Fruit fly (Drosophila melanogaster) whole organism, embryonic: Measurements from ENCODE around the gene Pdi.
A peak's percentile ranks its signal among the peaks of the same experiment; 100 is the strongest.

Experiments
- Abd-B ChIP-seq: fragments of 200-800 bp; sonication (Bioruptor generic); optimal IDR thresholded peaks from 2 replicates; lab custom pipeline; 2018; ENCODE audit warnings: missing biosample characterization, mild to moderate bottlenecking, missing genetic modification characterization, moderate library complexity
- CG11093 ChIP-seq: fragments of 200-800 bp; sonication (Bioruptor generic); IDR thresholded peaks from 3 replicates; pipeline ENCODE4 v1.3.6; 2022; ENCODE audit warnings: missing biosample characterization, missing genetic modification characterization
- CG11696 ChIP-seq: fragments of 200-800 bp; sonication (Bioruptor generic); IDR thresholded peaks from 2 replicates; pipeline ENCODE4 v1.3.6; 2022; ENCODE audit warnings: missing biosample characterization, missing genetic modification characterization
- CG12391 ChIP-seq: fragments of 200-800 bp; sonication (Bioruptor generic); optimal IDR thresholded peaks from 3 replicates; lab custom pipeline; 2018; ENCODE audit warnings: missing biosample characterization, mild to moderate bottlenecking, missing genetic modification characterization, moderate library complexity
- CG14667 ChIP-seq: fragments of 200-800 bp; sonication (Bioruptor generic); IDR thresholded peaks from 2 replicates; pipeline ENCODE4 v1.3.6; 2022; ENCODE audit warnings: missing biosample characterization, missing genetic modification characterization
- CG2129 ChIP-seq: fragments of 200-800 bp; sonication (Bioruptor generic); IDR thresholded peaks from 2 replicates; pipeline ENCODE4 v1.3.6; 2022; ENCODE audit warnings: missing biosample characterization, missing genetic modification characterization; ENCODE audit not compliant: partially characterized antibody
- CG30431 ChIP-seq: fragments of 200-800 bp; sonication (Bioruptor generic); optimal IDR thresholded peaks from 2 replicates; lab custom pipeline; 2017; ENCODE audit warnings: missing biosample characterization, missing genetic modification characterization
- CG31365 ChIP-seq: fragments of 200-800 bp; sonication (Bioruptor generic); optimal IDR thresholded peaks from 2 replicates; lab custom pipeline; 2018; ENCODE audit warnings: missing biosample characterization, mild to moderate bottlenecking, missing genetic modification characterization
- CG32767 ChIP-seq: fragments of 200-800 bp; sonication (Bioruptor generic); IDR thresholded peaks from 2 replicates; pipeline ENCODE4 v1.3.6; 2022; ENCODE audit warnings: missing biosample characterization, missing genetic modification characterization
- CG34422 ChIP-seq: fragments of 200-800 bp; sonication (Bioruptor generic); IDR thresholded peaks from 3 replicates; pipeline ENCODE4 v1.3.6; 2022; ENCODE audit warnings: missing biosample characterization, missing genetic modification characterization
- CG3726 ChIP-seq: fragments of 200-800 bp; sonication (Bioruptor generic); IDR thresholded peaks from 3 replicates; pipeline ENCODE4, ENCODE4 v1.3.6; 2022; ENCODE audit warnings: missing biosample characterization, missing genetic modification characterization
- CG4424 ChIP-seq: fragments of 200-800 bp; sonication (Bioruptor generic); optimal IDR thresholded peaks from 3 replicates; lab custom pipeline; 2016; ENCODE audit warnings: missing biosample characterization, missing genetic modification characterization
- CG5245 ChIP-seq: fragments of 200-800 bp; sonication (Bioruptor generic); optimal IDR thresholded peaks from 3 replicates; lab custom pipeline; 2016; ENCODE audit warnings: missing biosample characterization, missing genetic modification characterization
- CG6689 ChIP-seq: fragments of 200-800 bp; sonication (Bioruptor generic); IDR thresholded peaks from 2 replicates; pipeline ENCODE4 v1.3.6; 2022; ENCODE audit warnings: missing biosample characterization, missing genetic modification characterization
- CG7271 ChIP-seq: fragments of 200-800 bp; sonication (Bioruptor generic); optimal IDR thresholded peaks from 2 replicates; lab custom pipeline; 2018; ENCODE audit warnings: missing biosample characterization, mild to moderate bottlenecking, missing genetic modification characterization, moderate library complexity
- CoRest ChIP-seq: fragments of 200-800 bp; sonication (Bioruptor generic); optimal IDR thresholded peaks from 3 replicates; lab custom pipeline; 2018; ENCODE audit warnings: missing biosample characterization, mild to moderate bottlenecking, missing genetic modification characterization, moderate library complexity
- CrebB ChIP-seq: fragments of 200-800 bp; sonication (Bioruptor generic); optimal IDR thresholded peaks from 3 replicates; lab custom pipeline; 2018; ENCODE audit warnings: missing biosample characterization, mild to moderate bottlenecking, missing genetic modification characterization
- E2f2 ChIP-seq: fragments of 200-800 bp; sonication (Bioruptor generic); IDR thresholded peaks from 2 replicates; pipeline ENCODE4 v1.3.6; 2022; ENCODE audit warnings: missing biosample characterization, missing genetic modification characterization
- Ets65A ChIP-seq: fragments of 200-800 bp; sonication (Bioruptor generic); peaks from one replicate; lab custom pipeline; 2016; ENCODE audit warnings: missing biosample characterization, missing genetic modification characterization
- Fer3 ChIP-seq: fragments of 200-800 bp; sonication (Bioruptor generic); optimal IDR thresholded peaks from 2 replicates; lab custom pipeline; 2018; ENCODE audit warnings: missing biosample characterization, mild to moderate bottlenecking, missing genetic modification characterization, moderate library complexity
- Gug ChIP-seq: fragments of 200-800 bp; sonication (Bioruptor generic); IDR thresholded peaks from 4 replicates; pipeline ENCODE4 v1.3.6; 2022; ENCODE audit warnings: missing biosample characterization, missing genetic modification characterization
- HLH4C ChIP-seq: fragments of 200-800 bp; sonication (Bioruptor generic); IDR thresholded peaks from 3 replicates; pipeline ENCODE4 v1.3.6; 2022; ENCODE audit warnings: missing biosample characterization, missing genetic modification characterization; ENCODE audit not compliant: partially characterized antibody
- HLHmδ ChIP-seq: fragments of 200-800 bp; sonication (Bioruptor generic); optimal IDR thresholded peaks from 2 replicates; lab custom pipeline; 2018; ENCODE audit warnings: missing biosample characterization, mild to moderate bottlenecking, missing genetic modification characterization, moderate library complexity
- HmgD ChIP-seq: fragments of 200-800 bp; sonication (Bioruptor generic); optimal IDR thresholded peaks from 3 replicates; lab custom pipeline; 2016; ENCODE audit warnings: missing biosample characterization, missing genetic modification characterization
- HmgZ ChIP-seq: fragments of 200-800 bp; sonication (Bioruptor generic); optimal IDR thresholded peaks from 2 replicates; lab custom pipeline; 2018; ENCODE audit warnings: missing biosample characterization, mild to moderate bottlenecking, missing genetic modification characterization
- Hr39 ChIP-seq: fragments of >200 bp; optimal IDR thresholded peaks from 2 replicates; lab custom pipeline; 2017
- Jarid2 ChIP-seq: fragments of 200-800 bp; sonication (Bioruptor generic); optimal IDR thresholded peaks from 3 replicates; lab custom pipeline; 2017; ENCODE audit warnings: mild to moderate bottlenecking, missing biosample characterization, missing genetic modification reagents, missing genetic modification characterization
- Lim3 ChIP-seq: fragments of 200-800 bp; sonication (Bioruptor generic); IDR thresholded peaks from 2 replicates; pipeline ENCODE4 v1.3.6; 2022; ENCODE audit warnings: missing biosample characterization, missing genetic modification characterization
- Mad ChIP-seq: fragments of 200-800 bp; sonication (Bioruptor generic); optimal IDR thresholded peaks from 2 replicates; lab custom pipeline; 2016; ENCODE audit warnings: missing biosample characterization, missing genetic modification characterization
- Med ChIP-seq: fragments of 200-800 bp; sonication (Bioruptor generic); peaks from one replicate; lab custom pipeline; 2016; ENCODE audit warnings: missing biosample characterization, missing genetic modification characterization, mild to moderate bottlenecking, inconsistent platforms, moderate library complexity
- Nf-YA ChIP-seq: fragments of 200-800 bp; sonication (Bioruptor generic); IDR thresholded peaks from 2 replicates; pipeline ENCODE4 v1.3.6; 2022; ENCODE audit warnings: missing biosample characterization, missing genetic modification characterization
- Nf-YB ChIP-seq: fragments of 200-800 bp; sonication (Bioruptor generic); optimal IDR thresholded peaks from 3 replicates; lab custom pipeline; 2019; ENCODE audit warnings: missing biosample characterization, mild to moderate bottlenecking, missing genetic modification characterization, moderate library complexity
- Ravus ChIP-seq: fragments of 200-800 bp; sonication (Bioruptor generic); IDR thresholded peaks from 2 replicates; pipeline ENCODE4 v1.3.6; 2022; ENCODE audit warnings: missing biosample characterization, missing genetic modification characterization
- Scr ChIP-seq: fragments of 200-800 bp; sonication (Bioruptor generic); IDR thresholded peaks from 2 replicates; pipeline ENCODE4 v1.3.6; 2022; ENCODE audit warnings: missing biosample characterization, missing genetic modification characterization; ENCODE audit not compliant: partially characterized antibody
- Xbp1 ChIP-seq: fragments of 200-800 bp; sonication (Bioruptor generic); optimal IDR thresholded peaks from 3 replicates; lab custom pipeline; 2016; ENCODE audit warnings: missing biosample characterization, mild to moderate bottlenecking, missing genetic modification characterization
- amos ChIP-seq: fragments of 200-800 bp; sonication (Bioruptor generic); IDR thresholded peaks from 2 replicates; pipeline ENCODE4 v1.3.6; 2022; ENCODE audit warnings: missing biosample characterization, missing genetic modification characterization; ENCODE audit not compliant: partially characterized antibody
- aop ChIP-seq: fragments of 200-800 bp; sonication (Bioruptor generic); IDR thresholded peaks from 2 replicates; pipeline ENCODE4 v1.3.6; 2022; ENCODE audit warnings: missing biosample characterization, missing genetic modification characterization
- ato ChIP-seq: fragments of 200-800 bp; sonication (Bioruptor generic); IDR thresholded peaks from 2 replicates; pipeline ENCODE4 v1.3.6; 2022; ENCODE audit warnings: missing biosample characterization, missing genetic modification characterization; ENCODE audit not compliant: partially characterized antibody
- caup ChIP-seq: fragments of 200-800 bp; sonication (Bioruptor generic); optimal IDR thresholded peaks from 3 replicates; lab custom pipeline; 2017; ENCODE audit warnings: missing biosample characterization, mild to moderate bottlenecking, missing genetic modification characterization, moderate library complexity; ENCODE audit not compliant: severe bottlenecking
- fd102C ChIP-seq: fragments of 200-800 bp; sonication (Bioruptor generic); optimal IDR thresholded peaks from 2 replicates; lab custom pipeline; 2018; ENCODE audit warnings: missing biosample characterization, mild to moderate bottlenecking, missing genetic modification characterization, moderate library complexity
- ftz-f1 ChIP-seq: fragments of 200-800 bp; sonication (Bioruptor generic); optimal IDR thresholded peaks from 2 replicates; lab custom pipeline; 2016; ENCODE audit warnings: missing biosample characterization, missing genetic modification characterization
- her ChIP-seq: fragments of 200-800 bp; sonication (Bioruptor generic); optimal IDR thresholded peaks from 2 replicates; lab custom pipeline; 2016; ENCODE audit warnings: missing biosample characterization, missing genetic modification characterization
- kay ChIP-seq: fragments of 200-800 bp; sonication (Bioruptor generic); optimal IDR thresholded peaks from 2 replicates; lab custom pipeline; 2016; ENCODE audit warnings: missing biosample characterization, missing genetic modification characterization
- klu ChIP-seq: fragments of 200-800 bp; sonication (Bioruptor generic); IDR thresholded peaks from 2 replicates; pipeline ENCODE4 v1.3.6; 2022; ENCODE audit warnings: missing biosample characterization, missing genetic modification characterization
- pfk ChIP-seq: fragments of 200-800 bp; sonication (Bioruptor generic); optimal IDR thresholded peaks from 2 replicates; lab custom pipeline; 2018; ENCODE audit warnings: missing biosample characterization, mild to moderate bottlenecking, missing genetic modification characterization, moderate library complexity
- pho ChIP-seq: fragments of 200-800 bp; sonication (Bioruptor generic); optimal IDR thresholded peaks from 2 replicates; lab custom pipeline; 2016; ENCODE audit warnings: missing biosample characterization, missing genetic modification characterization
- row ChIP-seq: fragments of 200-800 bp; sonication (Bioruptor generic); IDR thresholded peaks from 3 replicates; pipeline ENCODE4 v1.3.6; 2022; ENCODE audit warnings: missing biosample characterization, missing genetic modification characterization
- sd ChIP-seq: fragments of 200-800 bp; sonication (Bioruptor generic); optimal IDR thresholded peaks from 3 replicates; lab custom pipeline; 2018; ENCODE audit warnings: missing biosample characterization, mild to moderate bottlenecking, missing genetic modification characterization, moderate library complexity
- sug ChIP-seq: fragments of 200-800 bp; optimal IDR thresholded peaks from 2 replicates; lab custom pipeline; 2019; ENCODE audit warnings: missing biosample characterization, mild to moderate bottlenecking, missing genetic modification characterization, moderate library complexity

Pdi gene

dm6 chr3L:15142004-15142890, at the start of gene Pdi (continued):
- TF ChIP-seq pho (GFP tag; lab: Kevin White, UChicago) (peak; percentile 18), CG3726 (GFP tag; lab: Robert Waterston, UW) (no peak), HLHmδ (GFP tag; lab: Kevin White, UChicago) (peak; percentile 34), caup (GFP tag; lab: Kevin White, UChicago) (peak; percentile 4), ftz-f1 (GFP tag; lab: Kevin White, UChicago) (peak; percentile 28), CG12391 (tag; lab: Kevin White, UChicago) (peak; percentile 49), CG30431 (GFP tag; lab: Kevin White, UChicago) (no peak), CG2129 (peak; percentile 22; the same call in 1 of the 2 replicates), CoRest (peak; percentile 52), aop (no peak), klu (GFP tag; lab: Robert Waterston, UW) (no peak), Ets65A (GFP tag; lab: Kevin White, UChicago) (peak; percentile 86), Fer3 (tag; lab: Kevin White, UChicago) (peak; percentile 26), CG11093 (GFP tag; lab: Robert Waterston, UW) (no peak), Hr39 (lab: Kevin White, UChicago) (no peak), sug (peak; percentile 50), CG14667 (GFP tag; lab: Robert Waterston, UW) (no peak), Gug (GFP tag; lab: Robert Waterston, UW) (0 out of 4 replicates have a peak, but pooled peaks have one; percentile 2), HLH4C (peak; percentile 60; the same call in 2 of the 3 replicates), Ravus (GFP tag; lab: Robert Waterston, UW) (no peak), Nf-YA (GFP tag; lab: Robert Waterston, UW) (no peak), Xbp1 (GFP tag; lab: Kevin White, UChicago) (peak; percentile 84), HmgD (GFP tag; lab: Kevin White, UChicago) (peak; percentile 66), row (GFP tag; lab: Robert Waterston, UW) (peak; percentile 40; the same call in 1 of the 3 replicates), her (GFP tag; lab: Kevin White, UChicago) (peak; percentile 5), E2f2 (peak; percentile 70), Nf-YB (GFP tag; lab: Kevin White, UChicago) (peak; percentile 12), CG5245 (GFP tag; lab: Kevin White, UChicago) (peak; percentile 16), Lim3 (no peak), Mad (peak; percentile 57), kay (GFP tag; lab: Kevin White, UChicago) (peak; percentile 7), Scr (GFP tag; lab: Robert Waterston, UW) (peak; percentile 69), CG34422 (GFP tag; lab: Robert Waterston, UW) (peak; percentile 78; the same call in 1 of the 3 replicates), CG32767 (GFP tag; lab: Robert Waterston, UW) (peak; percentile 70), Abd-B (GFP tag; lab: Kevin White, UChicago) (no peak), CG31365 (peak; percentile 13), amos (peak; percentile 89), HmgZ (tag; lab: Kevin White, UChicago) (peak; percentile 52), pfk (GFP tag; lab: Kevin White, UChicago) (peak; percentile 64), Jarid2 (GFP tag; lab: Kevin White, UChicago) (peak; percentile 73), CrebB (tag; lab: Kevin White, UChicago) (peak; percentile 41), Med (GFP tag; lab: Kevin White, UChicago) (peak; percentile 91), CG4424 (GFP tag; lab: Kevin White, UChicago) (peak; percentile 44), CG11696 (GFP tag; lab: Robert Waterston, UW) (no peak), fd102C (GFP tag; lab: Kevin White, UChicago) (no peak), sd (tag; lab: Kevin White, UChicago) (peak; percentile 72), ato (GFP tag; lab: Robert Waterston, UW) (peak; percentile 54), CG6689 (GFP tag; lab: Robert Waterston, UW) (no peak), CG7271 (no peak)
